Worm (Caenorhabditis elegans): ENCODE results near the gene EGAP2.2.

DNA sequence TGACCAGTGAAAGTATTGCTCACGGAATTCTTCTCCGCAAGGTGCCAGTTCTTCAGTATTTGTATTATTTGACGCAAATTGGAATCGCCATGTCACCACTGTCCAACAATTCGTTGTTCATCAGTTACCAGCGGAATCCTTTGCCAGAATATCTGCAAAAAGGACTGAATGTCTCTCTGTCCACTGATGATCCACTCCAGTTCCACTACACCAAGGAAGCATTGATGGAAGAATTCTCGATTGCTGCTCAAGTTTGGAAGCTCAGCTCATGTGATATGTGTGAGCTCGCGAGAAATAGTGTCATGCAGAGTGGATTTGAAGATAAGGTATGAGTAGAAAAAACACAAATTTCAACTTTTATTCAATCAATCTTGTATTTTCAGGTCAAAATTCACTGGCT, 20.6 kb upstream of the EGAP2.2 start:
- TF ChIP-seq ama-1 (optimal IDR thresholded peaks at IDR 0.05) (peak; percentile 55), mdl-1 (tag; optimal IDR thresholded peaks at IDR 0.05) (no peak), nfya-1 (tag; optimal IDR thresholded peaks at IDR 0.05; ENCODE audit: insufficient read depth) (no peak), pqm-1 (tag; optimal IDR thresholded peaks at IDR 0.05) (no peak), unc-39 (tag; optimal IDR thresholded peaks at IDR 0.05) (no peak), jun-1 (tag; optimal IDR thresholded peaks at IDR 0.05) (no peak), zag-1 (tag; optimal IDR thresholded peaks at IDR 0.05) (no peak), R02D3.7 (tag; optimal IDR thresholded peaks at IDR 0.05) (no peak), unc-62 (GFP tag; optimal IDR thresholded peaks at IDR 0.05) (no peak), fkh-10 (GFP tag; optimal IDR thresholded peaks at IDR 0.05) (no peak)
